Fruit fly (Drosophila melanogaster) whole organism, adult: ENCODE results near the gene Piezo.

Source experiments
- CG11617 ChIP-seq: fragments of 200-800 bp; sonication (Bioruptor generic); optimal IDR thresholded peaks from 2 replicates; lab custom pipeline; 2017; ENCODE audit warnings: mild to moderate bottlenecking, missing biosample characterization, missing genetic modification reagents, missing genetic modification characterization
- CG12768 ChIP-seq: fragments of 200-800 bp; sonication (Bioruptor generic); optimal IDR thresholded peaks from 2 replicates; lab custom pipeline; 2017; ENCODE audit warnings: missing biosample characterization, missing genetic modification characterization, mild to moderate bottlenecking, moderate library complexity, missing genetic modification reagents
- CG14711 ChIP-seq: fragments of 200-800 bp; sonication (Bioruptor generic); optimal IDR thresholded peaks from 2 replicates; lab custom pipeline; 2018; ENCODE audit warnings: missing biosample characterization, mild to moderate bottlenecking, missing genetic modification characterization, moderate library complexity
- CG1620 ChIP-seq: fragments of 200-800 bp; sonication (Bioruptor generic); optimal IDR thresholded peaks from 2 replicates; lab custom pipeline; 2016; ENCODE audit warnings: missing biosample characterization, missing genetic modification characterization
- CG33017 ChIP-seq: fragments of 200-800 bp; sonication (Bioruptor generic); optimal IDR thresholded peaks from 2 replicates; lab custom pipeline; 2018; ENCODE audit warnings: missing biosample characterization, mild to moderate bottlenecking, missing genetic modification characterization, moderate library complexity
- CG5204 ChIP-seq: fragments of 200-800 bp; sonication (Bioruptor generic); optimal IDR thresholded peaks from 2 replicates; lab custom pipeline; 2016; ENCODE audit warnings: missing biosample characterization, missing genetic modification characterization
- CG7045 ChIP-seq: fragments of 200-800 bp; sonication (Bioruptor generic); optimal IDR thresholded peaks from 2 replicates; lab custom pipeline; 2017; ENCODE audit warnings: missing biosample characterization, mild to moderate bottlenecking, missing genetic modification characterization
- CG7101 ChIP-seq: fragments of 200-800 bp; sonication (Bioruptor generic); optimal IDR thresholded peaks from 2 replicates; lab custom pipeline; 2018; ENCODE audit warnings: missing biosample characterization, mild to moderate bottlenecking, missing genetic modification characterization, moderate library complexity
- Clk ChIP-seq: fragments of 200-800 bp; sonication (Bioruptor generic); optimal IDR thresholded peaks from 2 replicates; lab custom pipeline; 2017; ENCODE audit warnings: missing biosample characterization, missing genetic modification characterization
- Crg-1 ChIP-seq: fragments of 200-800 bp; sonication (Bioruptor generic); optimal IDR thresholded peaks from 2 replicates; lab custom pipeline; 2016; ENCODE audit warnings: missing biosample characterization, missing genetic modification characterization
- Hr96 ChIP-seq: fragments of 200-800 bp; sonication (Bioruptor generic); optimal IDR thresholded peaks from 2 replicates; lab custom pipeline; 2016; ENCODE audit warnings: missing biosample characterization, missing genetic modification characterization
- Mnt ChIP-seq: fragments of 200-800 bp; sonication (Bioruptor generic); optimal IDR thresholded peaks from 2 replicates; lab custom pipeline; 2016; ENCODE audit warnings: missing biosample characterization, mild to moderate bottlenecking, missing genetic modification characterization
- bab1 ChIP-seq: fragments of 200-800 bp; sonication (Bioruptor generic); optimal IDR thresholded peaks from 3 replicates; lab custom pipeline; 2019; ENCODE audit warnings: missing biosample characterization, mild to moderate bottlenecking, missing genetic modification characterization, moderate library complexity
- cic ChIP-seq: fragments of 200-800 bp; sonication (Bioruptor generic); optimal IDR thresholded peaks from 2 replicates; lab custom pipeline; 2017; ENCODE audit warnings: missing biosample characterization, mild to moderate bottlenecking, missing genetic modification characterization, moderate library complexity
- cnc ChIP-seq, 2 experiments: fragments of >200 bp; optimal IDR thresholded peaks; 2 replicates each; lab custom pipeline; 2017
- kay ChIP-seq: fragments of 200-800 bp; sonication (Bioruptor generic); peaks from one replicate; lab custom pipeline; 2016; ENCODE audit warnings: missing biosample characterization, missing genetic modification characterization, borderline replicate concordance
- ovo ChIP-seq: fragments of 200-800 bp; sonication (Bioruptor generic); optimal IDR thresholded peaks from 2 replicates; lab custom pipeline; 2016; ENCODE audit warnings: missing biosample characterization, missing genetic modification characterization
- pad ChIP-seq: fragments of 200-800 bp; sonication (Bioruptor generic); optimal IDR thresholded peaks from 3 replicates; lab custom pipeline; 2017; ENCODE audit warnings: missing biosample characterization, missing genetic modification characterization, mild to moderate bottlenecking, moderate library complexity, missing genetic modification reagents
- tj ChIP-seq: fragments of 200-800 bp; sonication (Bioruptor generic); optimal IDR thresholded peaks from 3 replicates; lab custom pipeline; 2017; ENCODE audit warnings: missing biosample characterization, mild to moderate bottlenecking, missing genetic modification characterization, moderate library complexity
- toe ChIP-seq: fragments of 200-800 bp; sonication (Bioruptor generic); optimal IDR thresholded peaks from 2 replicates; lab custom pipeline; 2016; ENCODE audit warnings: missing biosample characterization, missing genetic modification characterization

The Piezo gene

DNA sequence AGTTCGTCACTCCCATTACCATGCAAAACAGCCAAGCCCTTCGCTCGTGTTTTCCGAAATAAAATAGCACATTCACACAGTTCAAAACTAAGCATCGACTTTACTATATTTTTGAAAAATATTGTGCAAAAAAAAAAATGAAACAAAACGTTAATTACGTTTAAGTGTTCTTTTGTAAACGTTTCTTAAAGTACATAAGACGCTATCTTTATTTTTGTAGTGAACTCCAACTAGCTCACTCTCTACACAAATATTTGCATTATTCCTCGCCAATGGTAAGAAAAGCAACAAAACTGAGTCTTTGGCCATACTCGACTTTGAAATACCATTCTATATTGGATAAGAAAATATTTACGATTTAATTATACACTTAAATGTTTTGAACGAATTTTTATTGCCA, 32.1 kb upstream of the Piezo start:
- peak; percentile 4 for TF ChIP-seq CG14711
- no peak for TF ChIP-seq cnc (optimal IDR thresholded peaks at IDR 0.05; lab: Kevin White, UChicago)
- TF ChIP-seq CG33017 (tag; lab: Kevin White, UChicago), result peak; percentile 66
- TF ChIP-seq toe (GFP tag; lab: Kevin White, UChicago), result no peak
- TF ChIP-seq CG11617 (GFP tag; lab: Kevin White, UChicago), result peak; percentile 40
- TF ChIP-seq CG7101, result peak; percentile 43
- TF ChIP-seq kay (GFP tag; lab: Kevin White, UChicago), result peak; percentile 94
- TF ChIP-seq Crg-1, result no peak

- TF ChIP-seq bab1 (GFP tag; lab: Kevin White, UChicago) (peak; percentile 38), kay (GFP tag; lab: Kevin White, UChicago) (peak; percentile 74), Clk (GFP tag; lab: Kevin White, UChicago) (no peak), CG7045 (GFP tag; lab: Kevin White, UChicago) (no peak)
These were observed 29.0 kb upstream of the Piezo start for dm6 chr2L:8133772-8134386.

DNA sequence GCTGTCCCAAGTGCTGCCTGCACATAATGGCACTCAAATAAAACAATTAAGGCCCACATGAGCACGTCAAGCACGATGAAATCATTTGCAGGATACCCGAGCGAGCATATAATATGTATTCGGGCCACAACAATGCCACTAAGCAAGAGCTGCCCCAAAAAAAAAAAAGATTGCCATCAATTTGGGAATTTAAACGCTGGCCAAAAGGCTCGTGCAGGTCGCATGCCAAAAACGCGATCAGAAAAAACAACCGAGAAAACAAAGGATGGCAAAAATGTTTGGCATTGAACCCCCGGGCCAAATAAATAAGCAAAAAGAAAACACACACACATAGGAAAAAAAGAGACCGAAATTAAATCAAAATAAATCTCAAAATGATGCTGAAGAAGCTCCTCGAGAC, 20.1 kb upstream of the Piezo start:
- no peak for TF ChIP-seq toe (GFP tag; lab: Kevin White, UChicago)
- no peak for TF ChIP-seq CG11617 (GFP tag; lab: Kevin White, UChicago)
- no peak for TF ChIP-seq CG14711
- TF ChIP-seq Crg-1, result no peak
- no peak for TF ChIP-seq kay (GFP tag; lab: Kevin White, UChicago)
- TF ChIP-seq cic (GFP tag; lab: Kevin White, UChicago), result no peak
- TF ChIP-seq cnc (optimal IDR thresholded peaks at IDR 0.05; lab: Kevin White, UChicago), result no peak
- no peak for TF ChIP-seq pad (GFP tag; lab: Kevin White, UChicago)
- TF ChIP-seq CG7045 (GFP tag; lab: Kevin White, UChicago), result no peak
- no peak for TF ChIP-seq bab1 (GFP tag; lab: Kevin White, UChicago)
- no peak for TF ChIP-seq ovo (GFP tag; lab: Kevin White, UChicago)
- TF ChIP-seq CG5204 (GFP tag; lab: Kevin White, UChicago), result no peak
- no peak for TF ChIP-seq tj
- TF ChIP-seq CG12768 (GFP tag; lab: Kevin White, UChicago), result no peak

DNA sequence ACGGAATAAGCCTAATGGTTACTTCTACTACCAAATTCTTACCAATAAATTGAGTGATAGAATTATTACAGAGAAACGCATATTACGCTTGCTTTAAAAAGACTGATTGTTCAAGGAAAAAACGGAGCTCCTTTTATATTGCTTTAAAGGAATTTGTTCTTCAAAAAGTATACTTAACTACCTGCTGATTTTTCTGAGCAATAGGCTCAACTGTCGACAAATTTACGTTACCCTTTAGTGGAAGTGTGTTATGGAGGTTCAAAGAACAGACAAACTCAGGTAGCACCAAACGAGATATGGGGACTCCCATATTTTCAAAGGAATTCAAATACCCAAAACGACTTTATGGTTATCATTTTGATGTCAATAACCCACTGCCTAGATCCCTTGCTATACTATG, 18.9 kb upstream of the Piezo start, which contains the start of gene CG42762:
Gene CG42762, minus strand, starts transcription at position 101 of the 400 bp plus-strand sequence.
- TF ChIP-seq CG33017 (tag; lab: Kevin White, UChicago) (no peak), CG12768 (GFP tag; lab: Kevin White, UChicago) (no peak), CG1620 (GFP tag; lab: Kevin White, UChicago) (no peak), cic (GFP tag; lab: Kevin White, UChicago) (no peak), CG7101 (no peak), bab1 (GFP tag; lab: Kevin White, UChicago) (no peak), tj (no peak), toe (GFP tag; lab: Kevin White, UChicago) (no peak), CG14711 (no peak), cnc (optimal IDR thresholded peaks at IDR 0.05; lab: Kevin White, UChicago) (no peak), Mnt (GFP tag; lab: Kevin White, UChicago) (no peak)

DNA sequence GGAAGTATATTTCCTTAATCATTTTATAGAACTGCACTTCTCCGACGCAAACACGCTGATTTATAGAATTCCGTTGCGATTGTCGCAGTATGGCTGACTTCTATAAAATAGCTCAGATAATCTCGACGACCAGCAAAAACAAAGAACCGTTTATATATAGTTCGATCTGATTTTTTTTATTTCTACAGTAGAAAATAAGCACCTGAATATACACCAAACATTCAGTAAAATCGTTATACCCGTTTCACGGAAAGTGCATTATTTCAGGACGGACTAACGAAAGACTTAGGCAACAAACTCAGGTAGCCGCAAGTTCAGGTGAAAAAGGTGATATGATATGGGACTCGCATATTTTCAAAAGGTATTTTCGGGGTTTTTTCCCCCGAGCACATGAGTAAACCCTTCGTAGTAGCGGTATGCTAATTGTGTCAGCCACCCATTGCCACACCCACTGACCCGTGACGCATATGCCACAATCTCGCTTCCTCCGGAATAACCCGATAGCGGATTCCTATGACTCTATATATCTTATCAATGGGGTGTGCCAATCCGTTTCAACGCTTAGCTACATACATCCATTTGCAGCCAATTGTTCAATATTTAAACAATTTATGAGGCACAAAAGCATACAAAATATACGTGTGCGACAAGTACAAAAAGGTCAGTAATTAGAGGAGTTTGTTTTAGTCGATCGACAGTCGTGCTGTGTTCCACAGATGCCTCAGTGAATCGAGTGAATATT, 17.6 kb upstream of the Piezo start, which contains the start of the genes CG42763 and CG43394:
Gene CG42763, minus strand, starts transcription at position 41 of the 742 bp plus-strand sequence.
Gene CG43394, plus strand, starts transcription at position 692 of the 742 bp plus-strand sequence.
- no peak for TF ChIP-seq toe (GFP tag; lab: Kevin White, UChicago)
- TF ChIP-seq kay (GFP tag; lab: Kevin White, UChicago), result peak; percentile 75

DNA sequence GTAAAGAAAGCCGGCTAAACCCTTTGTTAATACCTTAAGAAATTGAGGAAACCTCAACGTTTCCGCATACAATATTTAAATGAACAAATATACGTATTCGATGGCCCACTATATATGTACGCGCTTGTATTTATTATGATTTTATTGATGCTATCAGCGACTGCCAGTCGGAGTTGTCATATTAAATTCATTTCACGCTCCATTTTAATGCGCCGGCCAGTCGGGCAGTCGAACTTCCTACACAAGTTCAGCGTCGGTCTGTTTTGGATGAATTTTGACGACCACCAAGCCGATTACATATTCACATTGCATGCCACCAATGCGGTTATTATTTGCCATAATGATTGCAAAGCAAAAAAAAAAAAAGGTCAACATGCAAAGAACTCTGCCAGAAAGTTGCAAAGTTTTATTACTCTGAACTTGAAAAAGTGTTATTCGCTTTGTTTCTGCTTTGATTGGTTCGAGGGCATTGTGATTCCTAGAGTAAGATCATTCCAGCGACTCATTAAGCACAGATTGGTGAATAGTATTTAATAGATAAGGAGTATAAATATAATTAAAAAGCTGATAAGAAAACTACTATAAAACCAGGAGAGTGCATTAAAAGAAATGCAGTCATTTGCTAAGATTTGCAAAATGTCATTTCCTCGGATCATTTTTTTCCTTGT, 15.7 kb upstream of the Piezo start, which contains the start of gene CG31606:
Gene CG31606, plus strand, starts transcription at position 618 of the 668 bp plus-strand sequence.
- no peak for TF ChIP-seq CG14711
- TF ChIP-seq CG5204 (GFP tag; lab: Kevin White, UChicago), result no peak
- no peak for TF ChIP-seq CG11617 (GFP tag; lab: Kevin White, UChicago)
- TF ChIP-seq kay (GFP tag; lab: Kevin White, UChicago), result no peak
- no peak for TF ChIP-seq CG12768 (GFP tag; lab: Kevin White, UChicago)
- TF ChIP-seq pad (GFP tag; lab: Kevin White, UChicago), result no peak
- no peak for TF ChIP-seq tj
- no peak for TF ChIP-seq Hr96 (GFP tag; lab: Kevin White, UChicago)
